Worm (Caenorhabditis elegans): ENCODE measurements around the gene mec-9.
A peak's percentile ranks its signal among the peaks of the same experiment; 100 is the strongest.

The mec-9 gene

DNA sequence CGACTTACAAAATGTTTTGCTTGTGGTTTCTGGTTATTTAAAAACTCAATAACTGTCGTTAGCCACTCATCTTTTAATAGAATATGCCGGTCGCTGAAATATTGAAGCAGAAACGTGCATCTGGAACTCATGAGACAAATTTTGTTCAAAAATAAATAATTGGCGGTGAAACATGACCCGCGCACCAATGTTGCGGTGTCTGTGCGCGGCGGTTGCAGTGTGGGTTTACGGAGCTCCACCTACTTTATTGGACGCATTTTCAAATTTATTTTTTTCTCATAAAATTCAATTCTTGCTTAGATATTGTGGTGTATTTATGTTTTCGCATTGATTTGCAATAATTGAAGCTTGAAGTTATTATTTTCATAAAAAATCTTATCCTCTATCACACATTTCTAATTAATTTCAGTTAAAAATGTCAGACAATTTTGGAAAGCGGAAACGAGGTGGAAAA is 15.7 kb upstream of the mec-9 start, which contains the start of the genes rmh-2 and suds-3:
Gene rmh-2 (minus strand): TSS at position 164 of the 454 bp plus-strand sequence.
Gene suds-3 (plus strand): TSS at position 404 of the 454 bp plus-strand sequence.
- TF ChIP-seq nhr-77 (tag; optimal IDR thresholded peaks at IDR 0.05) (peak; percentile 1), dpl-1 (GFP tag; optimal IDR thresholded peaks at IDR 0.05) (peak; percentile 79), ceh-20 (GFP tag; IDR thresholded peaks at IDR 0.05) (no peak), pha-4 (GFP tag; IDR thresholded peaks at IDR 0.05) (0 out of 2 replicates have a peak, but pooled peaks have one; percentile 32), pha-4 (tag; optimal IDR thresholded peaks at IDR 0.05) (no peak), nhr-102 (tag; optimal IDR thresholded peaks at IDR 0.05) (no peak), zfp-3 (GFP tag; conservative IDR thresholded peaks at IDR 0.05) (no peak), dmd-9 (GFP tag; IDR thresholded peaks at IDR 0.05) (no peak), attf-4 (tag; optimal IDR thresholded peaks at IDR 0.05) (no peak), lin-39 (tag; optimal IDR thresholded peaks at IDR 0.05) (no peak), mep-1 (tag; optimal IDR thresholded peaks at IDR 0.05) (no peak), R02D3.7 (tag; optimal IDR thresholded peaks at IDR 0.05) (peak; percentile 85), nhr-41 (GFP tag; IDR thresholded peaks at IDR 0.05) (no peak), nhr-28 (tag; optimal IDR thresholded peaks at IDR 0.05) (peak; percentile 23), unc-39 (tag; optimal IDR thresholded peaks at IDR 0.05) (no peak), hlh-30 (tag; optimal IDR thresholded peaks at IDR 0.05; ENCODE audit: insufficient read depth) (peak; percentile 27)

DNA sequence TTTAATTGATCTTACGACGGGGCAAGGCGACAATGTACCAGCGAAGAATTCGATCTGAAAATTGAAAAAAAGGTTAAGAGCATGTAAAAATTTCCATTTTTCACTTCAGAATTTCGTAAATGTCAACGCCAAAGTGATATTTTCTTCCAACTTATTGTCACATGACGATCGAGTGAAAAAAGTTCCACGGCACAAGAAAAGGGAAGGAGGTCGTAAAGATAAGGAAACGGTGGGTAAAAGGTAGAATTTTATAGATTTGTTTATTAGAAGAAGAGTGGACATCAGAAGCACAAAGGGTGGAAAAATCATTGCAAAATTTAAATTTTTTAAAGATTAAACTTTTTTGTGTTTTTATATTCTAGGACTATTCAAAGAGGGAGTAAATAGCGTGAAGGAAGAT is 13.0 kb upstream of the mec-9 start:
- TF ChIP-seq daf-16 (GFP tag; optimal IDR thresholded peaks at IDR 0.05) (no peak), daf-16 (tag; optimal IDR thresholded peaks at IDR 0.05) (peak; percentile 90), dve-1 (tag; optimal IDR thresholded peaks at IDR 0.05; ENCODE audit: insufficient read depth) (peak; percentile 69), hif-1 (tag; optimal IDR thresholded peaks at IDR 0.05) (no peak), nhr-6 (tag; optimal IDR thresholded peaks at IDR 0.05) (no peak), lin-15B (tag; optimal IDR thresholded peaks at IDR 0.05) (no peak), nhr-77 (tag; optimal IDR thresholded peaks at IDR 0.05) (peak; percentile 48), D1046.2 (GFP tag; IDR thresholded peaks at IDR 0.05) (no peak), pqm-1 (tag; optimal IDR thresholded peaks at IDR 0.05) (peak; percentile 16), nhr-25 (tag; optimal IDR thresholded peaks at IDR 0.05; ENCODE audit: borderline replicate concordance, insufficient read depth) (no peak), tra-1 (GFP tag; IDR thresholded peaks at IDR 0.05) (no peak), ces-1 (GFP tag; optimal IDR thresholded peaks at IDR 0.05) (no peak), set-16 (GFP tag; IDR thresholded peaks at IDR 0.05) (no peak), nhr-28 (tag; optimal IDR thresholded peaks at IDR 0.05) (peak; percentile 30), jun-1 (tag; optimal IDR thresholded peaks at IDR 0.05) (no peak), nhr-11 (tag; optimal IDR thresholded peaks at IDR 0.05) (no peak), hlh-30 (tag; optimal IDR thresholded peaks at IDR 0.05; ENCODE audit: insufficient read depth) (peak; percentile 39)

DNA sequence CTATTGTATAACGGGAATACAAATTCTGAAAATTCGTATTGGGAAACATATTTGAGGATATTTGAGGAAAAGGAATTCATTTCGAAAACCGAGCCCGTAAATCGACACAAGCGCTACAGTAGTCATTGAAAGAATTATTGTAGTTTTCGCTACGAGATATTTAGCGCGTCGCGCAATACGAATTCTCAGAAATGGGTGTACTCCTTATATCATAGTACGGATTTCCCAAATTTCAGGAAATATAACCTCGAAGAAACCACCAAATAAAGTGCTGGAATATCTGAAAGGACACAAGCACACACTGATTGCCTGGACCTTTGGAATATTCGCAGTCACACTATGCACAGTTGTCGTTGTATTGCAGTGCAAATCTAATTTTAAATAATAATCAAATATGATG is 12.5 kb upstream of the mec-9 start:
- TF ChIP-seq unc-62 (GFP tag; optimal IDR thresholded peaks at IDR 0.05 in 1 of 2) (peak in 1 of 2 experiments; percentile 25), unc-62 (tag; optimal IDR thresholded peaks at IDR 0.05) (no peak), zfp-3 (GFP tag; conservative IDR thresholded peaks at IDR 0.05) (no peak)

DNA sequence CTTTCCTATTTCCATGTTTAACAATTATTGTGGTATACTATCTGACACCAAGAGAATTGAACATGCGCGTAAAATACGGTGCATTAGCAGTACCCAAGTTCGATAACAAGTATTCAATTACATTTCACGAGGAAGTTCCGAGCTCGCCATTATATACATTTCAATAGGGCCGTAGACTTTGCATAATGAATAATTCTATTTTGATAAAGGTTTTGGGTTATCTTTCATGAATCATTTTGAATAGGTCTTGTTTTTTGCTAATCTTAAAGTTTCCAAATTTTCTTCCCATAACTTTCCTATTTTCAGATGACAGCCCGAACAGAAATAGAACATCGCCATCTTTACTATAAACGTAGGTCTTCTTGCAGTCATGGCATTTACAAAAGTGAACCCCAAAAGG is 11.3 kb upstream of the mec-9 start, which contains the start of gene C50H2.13:
Gene C50H2.13 (plus strand): TSS at position 301 of the 400 bp plus-strand sequence.
- TF ChIP-seq ceh-32 (tag; optimal IDR thresholded peaks at IDR 0.05; ENCODE audit: poor library complexity): no peak
- TF ChIP-seq aha-1 (tag): peak; percentile 46
- no peak for TF ChIP-seq nhr-76 (tag; optimal IDR thresholded peaks at IDR 0.05)

DNA sequence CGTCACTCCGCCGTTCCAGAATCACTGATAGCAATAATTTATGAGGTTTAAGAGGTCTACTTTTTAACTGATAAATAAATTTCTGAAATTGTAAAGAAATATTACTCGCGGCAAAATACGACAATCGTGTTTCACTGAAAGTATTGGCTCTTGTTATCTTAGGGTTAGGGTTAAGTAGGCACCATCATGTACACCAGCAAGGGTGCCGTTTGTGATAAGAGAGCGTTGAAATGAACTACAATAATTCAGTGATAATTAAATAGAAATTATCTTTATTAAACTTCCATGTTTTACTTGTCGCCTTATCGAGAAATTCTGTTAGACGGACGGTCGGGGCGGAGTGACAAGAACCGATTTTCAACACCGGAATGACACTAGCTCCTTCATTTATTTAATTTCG is 10.7 kb upstream of the mec-9 start:
- no peak for TF ChIP-seq ceh-62 (tag; optimal IDR thresholded peaks at IDR 0.05)
- TF ChIP-seq sdz-12 (GFP tag; optimal IDR thresholded peaks at IDR 0.05): no peak
- no peak for TF ChIP-seq lim-7 (GFP tag; IDR thresholded peaks at IDR 0.05)
- no peak for TF ChIP-seq set-16 (GFP tag; IDR thresholded peaks at IDR 0.05)
- no peak for TF ChIP-seq lin-38 (GFP tag; IDR thresholded peaks at IDR 0.05)
- no peak for TF ChIP-seq lin-1 (GFP tag; IDR thresholded peaks at IDR 0.05)
- no peak for TF ChIP-seq fkh-10 (GFP tag; optimal IDR thresholded peaks at IDR 0.05)
- no peak for TF ChIP-seq nhr-11 (tag; optimal IDR thresholded peaks at IDR 0.05)
- no peak for TF ChIP-seq ama-1 (optimal IDR thresholded peaks at IDR 0.05)
- TF ChIP-seq zip-11 (GFP tag; IDR thresholded peaks at IDR 0.05): no peak
- TF ChIP-seq mep-1 (tag; optimal IDR thresholded peaks at IDR 0.05): no peak
- no peak for TF ChIP-seq spr-3 (GFP tag; optimal IDR thresholded peaks at IDR 0.05)
- no peak for TF ChIP-seq daf-12 (tag; optimal IDR thresholded peaks at IDR 0.05)
- peak in 1 of 2 experiments; percentile 17 for TF ChIP-seq daf-16 (GFP tag; optimal IDR thresholded peaks at IDR 0.05)
- peak; percentile 59 for TF ChIP-seq daf-16 (tag; optimal IDR thresholded peaks at IDR 0.05)
- no peak for TF ChIP-seq zip-2 (tag; optimal IDR thresholded peaks at IDR 0.05)
- TF ChIP-seq D1046.2 (GFP tag; IDR thresholded peaks at IDR 0.05): no peak
- TF ChIP-seq attf-4 (tag; optimal IDR thresholded peaks at IDR 0.05): no peak

Data from whole organism, L4 larva.